Fruit fly (Drosophila melanogaster): ENCODE data around the gene Pkc98E.

DNA sequence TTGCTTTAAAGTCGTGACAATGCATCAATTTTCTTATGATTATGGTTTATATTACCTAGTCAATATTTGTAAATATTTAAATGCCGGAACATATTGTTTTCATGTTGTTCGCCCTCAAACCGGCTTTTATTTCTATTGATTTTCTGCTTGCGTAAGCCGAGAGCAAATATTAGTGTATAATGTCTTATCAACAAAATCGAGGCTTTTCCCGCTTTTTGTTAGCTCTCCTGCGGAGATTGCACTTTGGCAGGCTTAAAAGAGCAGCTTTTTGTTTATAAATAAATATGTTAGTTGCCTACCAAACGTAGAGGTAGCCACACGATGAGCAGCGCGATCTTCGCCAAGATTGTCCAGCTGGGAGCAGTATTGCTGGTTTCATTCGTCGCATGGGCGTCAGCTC, 13.4 kb downstream of the Pkc98E start, which contains the start of gene CG11842:
- TF ChIP-seq CTCF (optimal IDR thresholded peaks at IDR 0.05) (no peak), CG8478 (optimal IDR thresholded peaks at IDR 0.05) (no peak)
